Fruit fly (Drosophila melanogaster) whole organism, prepupa: ENCODE data around the gene CG15468.

Experiments
- Blimp-1 ChIP-seq: fragments of 200-800 bp; sonication (Bioruptor generic); optimal IDR thresholded peaks from 3 replicates; lab custom pipeline; 2017; ENCODE audit warnings: missing biosample characterization, missing genetic modification characterization, mild to moderate bottlenecking, moderate library complexity, missing genetic modification reagents
- CG10669 ChIP-seq: fragments of 200-800 bp; sonication (Bioruptor generic); optimal IDR thresholded peaks from 3 replicates; lab custom pipeline; 2018; ENCODE audit warnings: missing biosample characterization, mild to moderate bottlenecking, missing genetic modification characterization, moderate library complexity
- CG11294 ChIP-seq: fragments of 200-800 bp; sonication (Bioruptor generic); IDR thresholded peaks from 2 replicates; pipeline ENCODE4 v1.3.6; 2022; ENCODE audit warnings: missing biosample characterization, missing genetic modification characterization
- CG15336 ChIP-seq: fragments of 200-800 bp; sonication (Bioruptor generic); IDR thresholded peaks from 2 replicates; pipeline ENCODE4 v1.3.6; 2022; ENCODE audit warnings: missing biosample characterization, missing genetic modification characterization
- CG1621 ChIP-seq: fragments of 200-800 bp; sonication (Bioruptor generic); optimal IDR thresholded peaks from 3 replicates; lab custom pipeline; 2018; ENCODE audit warnings: missing biosample characterization, mild to moderate bottlenecking, missing genetic modification characterization
- CG16779 ChIP-seq: fragments of 200-800 bp; sonication (Bioruptor generic); optimal IDR thresholded peaks from 3 replicates; lab custom pipeline; 2017; ENCODE audit warnings: missing biosample characterization, mild to moderate bottlenecking, missing genetic modification characterization
- CG3032 ChIP-seq: fragments of 200-800 bp; optimal IDR thresholded peaks from 2 replicates; lab custom pipeline; 2019; ENCODE audit warnings: missing biosample characterization, mild to moderate bottlenecking, missing genetic modification characterization, moderate library complexity
- CG31627 ChIP-seq: fragments of 200-800 bp; sonication (Bioruptor generic); optimal IDR thresholded peaks from 3 replicates; lab custom pipeline; 2016; ENCODE audit warnings: missing biosample characterization, missing genetic modification characterization
- CG34406 ChIP-seq: fragments of 200-800 bp; sonication (Bioruptor generic); optimal IDR thresholded peaks from 3 replicates; lab custom pipeline; 2016; ENCODE audit warnings: missing biosample characterization, missing genetic modification characterization
- CG4318 ChIP-seq: fragments of 200-800 bp; sonication (Bioruptor generic); optimal IDR thresholded peaks from 3 replicates; lab custom pipeline; 2017; ENCODE audit warnings: missing biosample characterization, mild to moderate bottlenecking, missing genetic modification characterization
- CG6163 ChIP-seq: fragments of 200-800 bp; sonication (Bioruptor generic); IDR thresholded peaks from 3 replicates; pipeline ENCODE4 v1.3.6; 2022; ENCODE audit warnings: missing biosample characterization, missing genetic modification characterization
- CG6808 ChIP-seq: fragments of 200-800 bp; sonication (Bioruptor generic); optimal IDR thresholded peaks from 3 replicates; lab custom pipeline; 2017; ENCODE audit warnings: missing biosample characterization, missing genetic modification characterization, mild to moderate bottlenecking, moderate library complexity, missing genetic modification reagents
- CG6854 ChIP-seq: fragments of 200-800 bp; sonication (Bioruptor generic); optimal IDR thresholded peaks from 2 replicates; lab custom pipeline; 2017; ENCODE audit warnings: missing biosample characterization, mild to moderate bottlenecking, missing genetic modification characterization
- CG7368 ChIP-seq: fragments of 200-800 bp; sonication (Bioruptor generic); optimal IDR thresholded peaks from 3 replicates; lab custom pipeline; 2016; ENCODE audit warnings: missing biosample characterization, missing genetic modification characterization
- CG8119 ChIP-seq: fragments of 200-800 bp; sonication (Bioruptor generic); IDR thresholded peaks from 3 replicates; pipeline ENCODE4 v1.3.6; 2022; ENCODE audit warnings: missing biosample characterization, missing genetic modification characterization
- CG9139 ChIP-seq: fragments of 200-800 bp; sonication (Bioruptor generic); optimal IDR thresholded peaks from 3 replicates; lab custom pipeline; 2017; ENCODE audit warnings: missing biosample characterization, mild to moderate bottlenecking, missing genetic modification characterization
- Eip75B ChIP-seq: fragments of 200-800 bp; sonication (Bioruptor generic); optimal IDR thresholded peaks from 3 replicates; lab custom pipeline; 2016; ENCODE audit warnings: missing biosample characterization, missing genetic modification characterization
- Eip78C ChIP-seq: fragments of 200-800 bp; sonication (Bioruptor generic); peaks from one replicate; lab custom pipeline; 2016; ENCODE audit warnings: missing biosample characterization, missing genetic modification characterization
- Eip93F ChIP-seq: fragments of 200-800 bp; sonication (Bioruptor generic); optimal IDR thresholded peaks from 2 replicates; lab custom pipeline; 2016; ENCODE audit warnings: missing biosample characterization, mild to moderate bottlenecking, missing genetic modification characterization
- Ets21C ChIP-seq: fragments of 200-800 bp; sonication (Bioruptor generic); optimal IDR thresholded peaks from 3 replicates; lab custom pipeline; 2016; ENCODE audit warnings: missing biosample characterization, missing genetic modification characterization
- Ets96B ChIP-seq: fragments of 200-800 bp; optimal IDR thresholded peaks from 2 replicates; lab custom pipeline; 2019; ENCODE audit warnings: missing biosample characterization, mild to moderate bottlenecking, missing genetic modification characterization, moderate library complexity
- Hr39 ChIP-seq: fragments of 200-800 bp; sonication (Bioruptor generic); optimal IDR thresholded peaks from 2 replicates; lab custom pipeline; 2016; ENCODE audit warnings: missing biosample characterization, missing genetic modification characterization
- Lpt ChIP-seq: fragments of 200-800 bp; sonication (Bioruptor generic); optimal IDR thresholded peaks from 3 replicates; lab custom pipeline; 2016; ENCODE audit warnings: missing biosample characterization, missing genetic modification characterization
- Met ChIP-seq: fragments of 200-800 bp; sonication (Bioruptor generic); optimal IDR thresholded peaks from 3 replicates; lab custom pipeline; 2016; ENCODE audit warnings: missing biosample characterization, missing genetic modification characterization
- OdsH ChIP-seq: fragments of 200-800 bp; sonication (Bioruptor generic); optimal IDR thresholded peaks from 3 replicates; lab custom pipeline; 2016; ENCODE audit warnings: missing biosample characterization, missing genetic modification characterization
- Smox ChIP-seq: fragments of 200-800 bp; sonication (Bioruptor generic); optimal IDR thresholded peaks from 3 replicates; lab custom pipeline; 2016; ENCODE audit warnings: missing biosample characterization, missing genetic modification characterization
- Sox102F ChIP-seq: fragments of 200-800 bp; sonication (Bioruptor generic); optimal IDR thresholded peaks from 2 replicates; lab custom pipeline; 2016; ENCODE audit warnings: missing biosample characterization, mild to moderate bottlenecking, missing genetic modification characterization
- Sox14 ChIP-seq: fragments of 200-800 bp; sonication (Bioruptor generic); optimal IDR thresholded peaks from 3 replicates; lab custom pipeline; 2016; ENCODE audit warnings: missing biosample characterization, missing genetic modification characterization
- Sox15 ChIP-seq: fragments of 200-800 bp; sonication (Bioruptor generic); optimal IDR thresholded peaks from 3 replicates; lab custom pipeline; 2016; ENCODE audit warnings: missing biosample characterization, missing genetic modification characterization
- achi ChIP-seq: fragments of 200-800 bp; sonication (Bioruptor generic); optimal IDR thresholded peaks from 3 replicates; lab custom pipeline; 2016; ENCODE audit warnings: missing biosample characterization, missing genetic modification characterization
- dsx ChIP-seq: fragments of 200-800 bp; optimal IDR thresholded peaks from 3 replicates; lab custom pipeline; 2019; ENCODE audit warnings: missing biosample characterization, mild to moderate bottlenecking, missing genetic modification characterization, moderate library complexity; ENCODE audit not compliant: poor library complexity, severe bottlenecking
- eg ChIP-seq: fragments of 200-800 bp; sonication (Bioruptor generic); IDR thresholded peaks from 3 replicates; pipeline ENCODE4 v1.3.6; 2022; ENCODE audit warnings: missing biosample characterization, missing genetic modification characterization
- esn ChIP-seq: fragments of 200-800 bp; sonication (Bioruptor generic); optimal IDR thresholded peaks from 2 replicates; lab custom pipeline; 2016; ENCODE audit warnings: missing biosample characterization, mild to moderate bottlenecking, missing genetic modification characterization, moderate library complexity
- fd59A ChIP-seq: fragments of 200-800 bp; sonication (Bioruptor generic); optimal IDR thresholded peaks from 2 replicates; lab custom pipeline; 2017; ENCODE audit warnings: missing biosample characterization, mild to moderate bottlenecking, missing genetic modification characterization, missing genetic modification reagents
- fkh ChIP-seq: fragments of 200-800 bp; sonication (Bioruptor generic); optimal IDR thresholded peaks from 3 replicates; lab custom pipeline; 2017; ENCODE audit warnings: missing biosample characterization, mild to moderate bottlenecking, missing genetic modification characterization, moderate library complexity
- lz ChIP-seq: fragments of 200-800 bp; sonication (Bioruptor generic); optimal IDR thresholded peaks from 3 replicates; lab custom pipeline; 2016; ENCODE audit warnings: missing biosample characterization, missing genetic modification characterization
- net ChIP-seq: fragments of 200-800 bp; sonication (Bioruptor generic); optimal IDR thresholded peaks from 3 replicates; lab custom pipeline; 2016; ENCODE audit warnings: missing biosample characterization, missing genetic modification characterization
- pdm3 ChIP-seq: fragments of 200-800 bp; sonication (Bioruptor generic); optimal IDR thresholded peaks from 3 replicates; lab custom pipeline; 2016; ENCODE audit warnings: missing biosample characterization, missing genetic modification characterization
- salr ChIP-seq, 2 experiments: fragments of 200-800 bp; sonication (Bioruptor generic); optimal IDR thresholded peaks; 3 replicates each; lab custom pipeline; 2016 to 2018; ENCODE audit warnings: missing biosample characterization in 2 of 2, missing genetic modification characterization in 2 of 2, mild to moderate bottlenecking in 1 of 2
- spab ChIP-seq: fragments of 200-800 bp; sonication (Bioruptor generic); optimal IDR thresholded peaks from 2 replicates; lab custom pipeline; 2017; ENCODE audit warnings: missing biosample characterization, mild to moderate bottlenecking, missing genetic modification characterization, missing genetic modification reagents
- svp ChIP-seq: fragments of 200-800 bp; sonication (Bioruptor generic); peaks from one replicate; lab custom pipeline; 2016; ENCODE audit warnings: missing biosample characterization, missing genetic modification characterization
- topi ChIP-seq: fragments of 200-800 bp; sonication (Bioruptor generic); optimal IDR thresholded peaks from 3 replicates; lab custom pipeline; 2016; ENCODE audit warnings: missing biosample characterization, missing genetic modification characterization

The CG15468 gene

DNA sequence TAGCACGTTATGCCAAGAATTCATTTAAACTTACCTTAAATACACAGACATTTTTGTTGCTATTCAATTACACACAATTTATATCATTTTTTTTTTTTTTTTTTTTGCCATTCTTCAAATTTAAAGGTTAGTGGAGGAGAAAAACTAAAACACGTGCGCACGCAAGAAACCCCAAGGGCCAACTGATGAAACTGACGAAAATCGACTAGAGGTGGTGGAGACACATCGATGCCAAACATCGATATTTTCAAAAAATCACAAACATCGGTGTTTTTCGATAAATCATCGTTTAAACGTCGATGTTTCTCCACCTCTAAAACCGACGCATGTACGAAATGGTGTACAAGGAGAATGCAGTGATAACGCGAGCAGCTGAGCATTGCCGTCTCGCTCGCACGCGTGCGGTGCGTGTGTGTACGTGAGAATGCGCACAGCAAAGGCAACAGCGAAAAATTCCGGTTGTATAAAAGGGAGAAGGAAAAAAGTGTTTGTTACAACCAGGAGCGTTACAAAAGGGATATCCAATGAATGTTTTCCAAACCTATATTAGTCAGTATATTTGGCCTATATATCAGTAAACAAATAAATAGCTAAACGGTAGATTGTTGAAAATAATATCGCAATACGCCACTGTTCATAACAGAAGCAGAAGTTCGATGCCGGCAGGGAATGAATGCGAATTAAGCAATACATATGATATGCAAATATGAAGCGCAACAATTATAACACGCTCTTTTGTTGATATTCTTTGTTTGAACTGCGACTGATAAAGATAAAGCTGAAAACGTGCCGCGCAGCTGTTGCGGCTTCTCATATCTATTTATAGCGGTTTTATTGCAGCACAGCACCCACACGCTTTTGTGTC is 24.7 kb downstream of the CG15468 start (continued):
- peak; percentile 48 for TF ChIP-seq OdsH (GFP tag; lab: Kevin White, UChicago)
- no peak for TF ChIP-seq eg (GFP tag; lab: Robert Waterston, UW)
- TF ChIP-seq CG9139 (GFP tag; lab: Kevin White, UChicago), result no peak
- peak; percentile 53 for TF ChIP-seq Sox14 (GFP tag; lab: Kevin White, UChicago)
- peak; percentile 60 for TF ChIP-seq Smox (GFP tag; lab: Kevin White, UChicago)
- no peak for TF ChIP-seq CG8119
- no peak for TF ChIP-seq Ets21C
- TF ChIP-seq dsx (GFP tag; lab: Kevin White, UChicago), result peak; percentile 33
- peak; percentile 48 for TF ChIP-seq net (GFP tag; lab: Kevin White, UChicago)
- TF ChIP-seq fd59A (GFP tag; lab: Kevin White, UChicago), result no peak
- peak; percentile 45 for TF ChIP-seq achi (GFP tag; lab: Kevin White, UChicago)
- peak; percentile 35 for TF ChIP-seq CG3032 (tag; lab: Kevin White, UChicago)
- peak; percentile 52 for TF ChIP-seq lz (GFP tag; lab: Kevin White, UChicago)
- peak; percentile 61 for TF ChIP-seq svp
- TF ChIP-seq CG15336 (GFP tag; lab: Robert Waterston, UW), result no peak
- TF ChIP-seq CG6808, result peak; percentile 27
- peak; percentile 56 for TF ChIP-seq topi (GFP tag; lab: Kevin White, UChicago)
- TF ChIP-seq Blimp-1 (GFP tag; lab: Kevin White, UChicago), result no peak
- TF ChIP-seq CG7368, result no peak
- TF ChIP-seq Sox102F, result peak; percentile 64
- TF ChIP-seq, all 60 proteins: peak for 38

DNA sequence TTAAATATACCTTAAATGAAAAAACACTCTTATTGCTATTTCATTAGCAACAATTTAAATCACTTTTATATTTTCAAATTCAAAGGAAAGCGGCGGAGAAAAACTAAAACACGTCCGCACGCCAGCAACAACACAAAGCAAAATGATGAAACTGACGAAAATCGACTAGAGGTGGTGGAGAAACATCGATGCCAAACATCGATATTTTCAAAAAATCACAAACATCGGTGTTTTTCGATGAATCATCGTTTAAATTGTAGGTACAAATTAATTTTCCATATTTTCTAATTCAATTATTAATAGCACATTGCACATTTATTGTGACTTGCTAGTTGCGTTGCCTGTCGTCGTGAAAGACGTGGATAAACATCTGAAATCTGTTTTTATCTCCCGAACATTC is 29.9 kb downstream of the CG15468 start:
- TF ChIP-seq Eip78C (GFP tag; lab: Kevin White, UChicago), result peak; percentile 61
- no peak for TF ChIP-seq Smox (GFP tag; lab: Kevin White, UChicago)
- no peak for TF ChIP-seq fkh (GFP tag; lab: Kevin White, UChicago)
- no peak for TF ChIP-seq CG8119
- TF ChIP-seq CG34406 (GFP tag; lab: Kevin White, UChicago), result no peak
- no peak for TF ChIP-seq salr (GFP tag; optimal IDR thresholded peaks at IDR 0.05; lab: Kevin White, UChicago)
- peak; percentile 14 for TF ChIP-seq Eip93F (GFP tag; lab: Kevin White, UChicago)
- TF ChIP-seq CG6854, result no peak
- no peak for TF ChIP-seq esn (GFP tag; lab: Kevin White, UChicago)

DNA sequence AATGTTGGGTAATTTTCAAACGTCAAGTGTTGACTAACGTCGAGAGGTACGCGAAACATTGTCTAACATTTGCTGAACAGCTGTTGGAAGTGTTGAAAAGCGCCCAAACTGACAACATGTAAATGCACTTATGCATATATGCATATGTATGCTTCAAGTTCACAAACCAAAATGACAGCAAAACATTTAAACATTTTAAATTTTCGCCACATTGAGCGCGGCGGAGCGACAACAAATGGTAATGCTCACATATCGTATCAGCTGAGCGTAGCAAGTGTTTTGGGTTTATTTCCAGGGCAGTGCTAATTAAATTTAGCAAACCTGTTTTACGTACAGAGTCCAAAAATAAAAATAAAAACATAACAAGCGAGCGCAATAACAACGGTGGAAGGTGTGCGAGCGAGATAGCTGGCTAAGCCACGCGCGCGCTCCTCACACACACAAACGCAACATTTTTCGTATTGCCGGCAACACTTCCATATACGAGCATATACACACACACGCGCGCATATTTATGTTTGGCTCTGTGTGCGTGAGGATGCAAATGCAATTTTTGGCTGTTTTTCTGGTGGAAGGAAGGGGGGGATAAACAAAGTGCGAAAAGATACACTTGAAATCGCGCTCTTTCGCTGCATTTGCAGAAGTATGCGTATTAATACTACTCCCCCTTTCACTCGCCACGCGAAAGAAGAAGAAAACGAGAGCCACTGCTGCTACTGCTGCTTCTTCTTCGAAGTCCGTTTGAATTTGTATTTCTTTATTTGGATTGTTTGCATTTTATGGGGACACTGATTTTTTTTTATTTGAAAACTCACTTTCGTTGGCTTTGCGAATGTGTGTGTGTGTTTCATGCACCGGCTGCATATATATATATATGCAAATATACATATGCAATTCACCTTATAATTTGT is 30.6 kb downstream of the CG15468 start:
- peak; percentile 34 for TF ChIP-seq CG31627 (GFP tag; lab: Kevin White, UChicago)
- TF ChIP-seq CG10669 (GFP tag; lab: Kevin White, UChicago), result no peak
- TF ChIP-seq salr (GFP tag; optimal IDR thresholded peaks at IDR 0.05; lab: Kevin White, UChicago), result no peak
- TF ChIP-seq CG8119, result no peak
- peak; percentile 69 for TF ChIP-seq Blimp-1 (GFP tag; lab: Kevin White, UChicago)
- TF ChIP-seq net (GFP tag; lab: Kevin White, UChicago), result peak; percentile 55
- TF ChIP-seq Lpt, result peak; percentile 16
- peak; percentile 60 for TF ChIP-seq achi (GFP tag; lab: Kevin White, UChicago)
- TF ChIP-seq CG6163, result no peak
- no peak for TF ChIP-seq spab
- peak; percentile 50 for TF ChIP-seq Smox (GFP tag; lab: Kevin White, UChicago)
- TF ChIP-seq CG16779 (tag; lab: Kevin White, UChicago), result no peak
- peak; percentile 64 for TF ChIP-seq Met (GFP tag; lab: Kevin White, UChicago)
- peak; percentile 77 for TF ChIP-seq svp
- peak; percentile 70 for TF ChIP-seq dsx (GFP tag; lab: Kevin White, UChicago)
- TF ChIP-seq Ets21C, result peak; percentile 42
- TF ChIP-seq CG11294 (GFP tag; lab: Robert Waterston, UW), result no peak
- TF ChIP-seq CG9139 (GFP tag; lab: Kevin White, UChicago), result no peak
- TF ChIP-seq topi (GFP tag; lab: Kevin White, UChicago), result peak; percentile 57
- TF ChIP-seq Sox15, result no peak
- no peak for TF ChIP-seq CG1621
- TF ChIP-seq pdm3 (GFP tag; lab: Kevin White, UChicago), result peak; percentile 59
- TF ChIP-seq Eip75B (GFP tag; lab: Kevin White, UChicago), result peak; percentile 24
- TF ChIP-seq CG4318 (GFP tag; lab: Kevin White, UChicago), result no peak
- TF ChIP-seq Ets96B (tag; lab: Kevin White, UChicago), result no peak
- no peak for TF ChIP-seq CG15336 (GFP tag; lab: Robert Waterston, UW)
- TF ChIP-seq CG6808, result peak; percentile 24
- TF ChIP-seq Sox14 (GFP tag; lab: Kevin White, UChicago), result peak; percentile 52
- peak; percentile 44 for TF ChIP-seq Hr39 (GFP tag; lab: Kevin White, UChicago)
